Fruit fly (Drosophila melanogaster) whole organism, pupa: ENCODE measurements around the gene CG32022.

Experiments used
- CG10348 ChIP-seq: fragments of 200-800 bp; sonication (Bioruptor generic); IDR thresholded peaks from 2 replicates; pipeline ENCODE4 v1.3.6; 2022; ENCODE audit warnings: missing biosample characterization, missing genetic modification characterization
- CG12605 ChIP-seq: fragments of 200-800 bp; sonication (Bioruptor generic); IDR thresholded peaks from 2 replicates; pipeline ENCODE4 v1.3.6; 2022; ENCODE audit warnings: missing biosample characterization, missing genetic modification characterization
- CG13204 ChIP-seq: fragments of 200-800 bp; sonication (Bioruptor generic); optimal IDR thresholded peaks from 2 replicates; lab custom pipeline; 2018; ENCODE audit warnings: missing biosample characterization, mild to moderate bottlenecking, missing genetic modification characterization, moderate library complexity
- CG14655 ChIP-seq: fragments of 200-800 bp; sonication (Bioruptor generic); optimal IDR thresholded peaks from 3 replicates; lab custom pipeline; 2017; ENCODE audit warnings: mild to moderate bottlenecking, missing biosample characterization, missing genetic modification reagents, missing genetic modification characterization
- CG15710 ChIP-seq: fragments of 200-800 bp; sonication (Bioruptor generic); optimal IDR thresholded peaks from 2 replicates; lab custom pipeline; 2018; ENCODE audit warnings: missing biosample characterization, mild to moderate bottlenecking, missing genetic modification characterization, moderate library complexity
- CG17806 ChIP-seq: fragments of 200-800 bp; sonication (Bioruptor generic); optimal IDR thresholded peaks from 2 replicates; lab custom pipeline; 2018; ENCODE audit warnings: missing biosample characterization, mild to moderate bottlenecking, missing genetic modification characterization, moderate library complexity
- CG32121 ChIP-seq: fragments of 200-800 bp; sonication (Bioruptor generic); IDR thresholded peaks from 2 replicates; pipeline ENCODE4 v1.3.6; 2022; ENCODE audit warnings: missing biosample characterization, missing genetic modification characterization
- CG34367 ChIP-seq: fragments of 200-800 bp; sonication (Bioruptor generic); optimal IDR thresholded peaks from 2 replicates; lab custom pipeline; 2018; ENCODE audit warnings: missing biosample characterization, mild to moderate bottlenecking, missing genetic modification characterization
- CG4496 ChIP-seq: fragments of 200-800 bp; sonication (Bioruptor generic); IDR thresholded peaks from 3 replicates; pipeline ENCODE4 v1.3.6; 2022; ENCODE audit warnings: missing biosample characterization, missing genetic modification characterization
- CG8159 ChIP-seq: fragments of 200-800 bp; sonication (Bioruptor generic); optimal IDR thresholded peaks from 3 replicates; lab custom pipeline; 2018; ENCODE audit warnings: missing biosample characterization, mild to moderate bottlenecking, missing genetic modification characterization, moderate library complexity
- CG8301 ChIP-seq: fragments of 200-800 bp; sonication (Bioruptor generic); optimal IDR thresholded peaks from 2 replicates; lab custom pipeline; 2018; ENCODE audit warnings: missing biosample characterization, mild to moderate bottlenecking, missing genetic modification characterization
- CG9948 ChIP-seq: fragments of 200-800 bp; sonication (Bioruptor generic); optimal IDR thresholded peaks from 2 replicates; lab custom pipeline; 2018; ENCODE audit warnings: missing biosample characterization, mild to moderate bottlenecking, missing genetic modification characterization, moderate library complexity
- D1 ChIP-seq: fragments of 200-800 bp; sonication (Bioruptor generic); optimal IDR thresholded peaks from 2 replicates; lab custom pipeline; 2018; ENCODE audit warnings: missing biosample characterization, mild to moderate bottlenecking, missing genetic modification characterization, moderate library complexity
- EcR ChIP-seq: fragments of 200-800 bp; sonication (Bioruptor generic); optimal IDR thresholded peaks from 3 replicates; lab custom pipeline; 2019; ENCODE audit warnings: missing biosample characterization, missing genetic modification characterization, mild to moderate bottlenecking, moderate library complexity, missing genetic modification reagents
- Ets98B ChIP-seq: fragments of 200-800 bp; sonication (Bioruptor generic); IDR thresholded peaks from 2 replicates; pipeline ENCODE4 v1.3.6; 2022; ENCODE audit warnings: missing biosample characterization, missing genetic modification characterization
- Pif1A ChIP-seq: fragments of 200-800 bp; sonication (Bioruptor generic); optimal IDR thresholded peaks from 3 replicates; lab custom pipeline; 2016; ENCODE audit warnings: missing biosample characterization, missing genetic modification characterization
- Pif1B ChIP-seq: fragments of 200-800 bp; sonication (Bioruptor generic); optimal IDR thresholded peaks from 3 replicates; lab custom pipeline; 2016; ENCODE audit warnings: missing biosample characterization, missing genetic modification characterization
- Snoo ChIP-seq: fragments of 200-800 bp; sonication (Bioruptor generic); optimal IDR thresholded peaks from 3 replicates; lab custom pipeline; 2017; ENCODE audit warnings: missing biosample characterization, mild to moderate bottlenecking, missing genetic modification characterization, inconsistent platforms
- fd96Ca ChIP-seq: fragments of 200-800 bp; sonication (Bioruptor generic); IDR thresholded peaks from 3 replicates; pipeline ENCODE4 v1.3.6; 2022; ENCODE audit warnings: missing biosample characterization, missing genetic modification characterization
- gl ChIP-seq: fragments of 200-800 bp; sonication (Bioruptor generic); optimal IDR thresholded peaks from 2 replicates; lab custom pipeline; 2018; ENCODE audit warnings: missing biosample characterization, mild to moderate bottlenecking, missing genetic modification characterization
- rn ChIP-seq: fragments of 200-800 bp; sonication (Bioruptor generic); IDR thresholded peaks from 2 replicates; pipeline ENCODE4 v1.3.6; 2022; ENCODE audit warnings: missing biosample characterization, missing genetic modification characterization

The CG32022 gene

dm6 chr3L:8675029-8675544, 46.0 kb downstream of the CG32022 start:
- TF ChIP-seq CG32121 (GFP tag; lab: Robert Waterston, UW) (no peak), D1 (tag; lab: Kevin White, UChicago) (no peak), Ets98B (GFP tag; lab: Robert Waterston, UW) (no peak), gl (tag; lab: Kevin White, UChicago) (no peak), CG4496 (GFP tag; lab: Robert Waterston, UW) (no peak; the same call in 2 of the 3 replicates), CG10348 (no peak)

dm6 chr3L:8673377-8674000, 47.6 kb downstream of the CG32022 start:
- TF ChIP-seq fd96Ca = peak; percentile 47; the same call in 1 of the 3 replicates
- no peak for TF ChIP-seq Pif1B (GFP tag; lab: Kevin White, UChicago)
- TF ChIP-seq CG12605 = 0 out of 2 replicates have a peak, but pooled peaks have one; percentile 40
- TF ChIP-seq CG9948 (tag; lab: Kevin White, UChicago) = no peak
- no peak for TF ChIP-seq EcR (GFP tag; lab: Kevin White, UChicago)
- peak; percentile 50; the same call in 1 of the 2 replicates for TF ChIP-seq Ets98B (GFP tag; lab: Robert Waterston, UW)
- peak; percentile 83 for TF ChIP-seq CG32121 (GFP tag; lab: Robert Waterston, UW)

dm6 chr3L:8672199-8673059, 48.6 kb downstream of the CG32022 start:
- TF ChIP-seq rn (GFP tag; lab: Robert Waterston, UW) (no peak), CG8159 (tag; lab: Kevin White, UChicago) (peak; percentile 43), gl (tag; lab: Kevin White, UChicago) (no peak), CG17806 (tag; lab: Kevin White, UChicago) (peak; percentile 44), CG4496 (GFP tag; lab: Robert Waterston, UW) (peak; percentile 76), CG13204 (peak; percentile 65), CG8301 (tag; lab: Kevin White, UChicago) (peak; percentile 53), CG9948 (tag; lab: Kevin White, UChicago) (peak; percentile 27), CG15710 (tag; lab: Kevin White, UChicago) (no peak), CG12605 (0 out of 2 replicates have a peak, but pooled peaks have one; percentile 6), D1 (tag; lab: Kevin White, UChicago) (peak; percentile 23), Pif1A (GFP tag; lab: Kevin White, UChicago) (peak; percentile 49), CG14655 (GFP tag; lab: Kevin White, UChicago) (peak; percentile 36), CG34367 (tag; lab: Kevin White, UChicago) (no peak), fd96Ca (0 out of 3 replicates have a peak, but pooled peaks have one; percentile 24), Snoo (tag; lab: Kevin White, UChicago) (peak; percentile 54), CG32121 (GFP tag; lab: Robert Waterston, UW) (peak; percentile 69; the same call in 1 of the 2 replicates), CG10348 (no peak), EcR (GFP tag; lab: Kevin White, UChicago) (peak; percentile 8), Pif1B (GFP tag; lab: Kevin White, UChicago) (no peak), Ets98B (GFP tag; lab: Robert Waterston, UW) (peak; percentile 49)

- no peak for TF ChIP-seq gl (tag; lab: Kevin White, UChicago)
- TF ChIP-seq CG9948 (tag; lab: Kevin White, UChicago) = no peak
- no peak for TF ChIP-seq CG8301 (tag; lab: Kevin White, UChicago)
- TF ChIP-seq Pif1B (GFP tag; lab: Kevin White, UChicago) = no peak
- TF ChIP-seq Ets98B (GFP tag; lab: Robert Waterston, UW) = no peak
- no peak for TF ChIP-seq CG34367 (tag; lab: Kevin White, UChicago)
- no peak for TF ChIP-seq CG14655 (GFP tag; lab: Kevin White, UChicago)
- no peak for TF ChIP-seq Pif1A (GFP tag; lab: Kevin White, UChicago)
- TF ChIP-seq EcR (GFP tag; lab: Kevin White, UChicago) = no peak
- TF ChIP-seq rn (GFP tag; lab: Robert Waterston, UW) = no peak
- TF ChIP-seq CG8159 (tag; lab: Kevin White, UChicago) = no peak
- no peak for TF ChIP-seq CG13204
- no peak for TF ChIP-seq Snoo (tag; lab: Kevin White, UChicago)
- no peak for TF ChIP-seq D1 (tag; lab: Kevin White, UChicago)
- no peak for TF ChIP-seq CG17806 (tag; lab: Kevin White, UChicago)
- TF ChIP-seq fd96Ca = no peak
- TF ChIP-seq, all 21 proteins: peak for 0
Measured at dm6 chr3L:8670983-8671382, 50.1 kb downstream of the CG32022 start.
